Worm (Caenorhabditis elegans) whole organism, L4 larva: ENCODE measurements around the gene M18.3.

Experiments
- R02D3.7 ChIP-seq: fragments of 150-350 bp; sonication (generic microtip); optimal IDR thresholded peaks from 3 replicates; lab custom pipeline; 2014; ENCODE audit warnings: missing biosample characterization, missing genetic modification characterization
- aha-1 ChIP-seq: fragments of 150-350 bp; peaks from one replicate; lab custom pipeline; 2014; ENCODE audit warnings: missing biosample characterization, missing genetic modification characterization
- ceh-44 ChIP-seq: fragments of 200-800 bp; sonication (Bioruptor generic); IDR thresholded peaks from 2 replicates; pipeline ENCODE4 v1.3.6; 2022; ENCODE audit warnings: missing genetic modification reagents, missing genetic modification characterization, missing compliant biosample characterization
- ceh-82 ChIP-seq: sonication (generic microtip); optimal IDR thresholded peaks from 2 replicates; lab custom pipeline; 2017; ENCODE audit warnings: missing biosample characterization, missing genetic modification characterization
- daf-8 ChIP-seq: fragments of 200-800 bp; sonication (Bioruptor generic); IDR thresholded peaks from 2 replicates; pipeline ENCODE4 v1.3.6; 2022; ENCODE audit warnings: missing genetic modification characterization, missing compliant biosample characterization
- hlh-30 ChIP-seq: sonication (generic microtip); optimal IDR thresholded peaks from 2 replicates; lab custom pipeline; 2017; ENCODE audit warnings: antibody characterized with exemption, mild to moderate bottlenecking, missing genetic modification characterization, missing compliant biosample characterization; ENCODE audit not compliant: insufficient read depth
- lin-13 ChIP-seq: fragments of 150-350 bp; optimal IDR thresholded peaks from 2 replicates; lab custom pipeline; 2014; ENCODE audit warnings: missing biosample characterization, missing genetic modification reagents, missing genetic modification characterization
- mdl-1 ChIP-seq, 2 experiments: fragments of 150-350 bp in 1 of 2; sonication (generic microtip) in 1 of 2; optimal IDR thresholded peaks; 2 replicates each; lab custom pipeline; 2014 to 2017; ENCODE audit warnings: missing biosample characterization in 2 of 2, missing genetic modification characterization in 2 of 2
- nhr-237 ChIP-seq: sonication (generic microtip); optimal IDR thresholded peaks from 2 replicates; lab custom pipeline; 2017; ENCODE audit warnings: missing biosample characterization, missing genetic modification characterization
- nhr-25 ChIP-seq: sonication (generic microtip); optimal IDR thresholded peaks from 2 replicates; lab custom pipeline; 2017; ENCODE audit warnings: missing genetic modification characterization, mild to moderate bottlenecking, missing compliant biosample characterization, antibody characterized with exemption, moderate library complexity, borderline replicate concordance; ENCODE audit not compliant: insufficient read depth
- pha-4 ChIP-seq, 2 experiments: fragments of 150-350 bp in 1 of 2; fragments of 200-800 bp in 1 of 2; sonication (Bioruptor generic) in 1 of 2; IDR thresholded peaks in 1 of 2; optimal IDR thresholded peaks in 1 of 2; 2 replicates each; pipeline versions ENCODE4 v1.3.6 to Lab custom; 2014 to 2022; ENCODE audit warnings: missing genetic modification characterization in 2 of 2, missing genetic modification reagents in 2 of 2, missing biosample characterization in 1 of 2, missing compliant biosample characterization in 1 of 2
- unc-130 ChIP-seq: sonication (generic microtip); optimal IDR thresholded peaks from 2 replicates; lab custom pipeline; 2016; ENCODE audit warnings: missing genetic modification reagents, missing genetic modification characterization, missing compliant biosample characterization
- unc-39 ChIP-seq: sonication (generic microtip); optimal IDR thresholded peaks from 2 replicates; lab custom pipeline; 2017; ENCODE audit warnings: missing biosample characterization, missing genetic modification characterization

DNA sequence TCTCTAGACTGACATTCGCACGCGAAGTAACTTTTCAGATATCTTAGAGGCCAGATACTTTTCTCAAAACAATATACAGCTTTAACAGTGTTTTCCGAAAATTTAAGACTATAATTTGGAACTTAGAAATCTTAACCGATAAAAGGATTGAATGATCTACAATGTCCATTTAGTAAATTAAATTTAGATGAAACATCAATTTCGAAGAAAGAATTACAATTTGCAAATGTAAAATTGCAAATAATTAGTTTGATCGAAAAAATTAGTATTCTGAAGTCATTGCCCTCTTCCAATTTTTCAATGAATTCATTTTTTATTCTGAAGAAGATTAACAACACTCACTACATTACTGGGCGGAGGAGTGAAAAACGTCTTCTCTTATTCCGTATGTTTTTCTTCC lies 37.1 kb upstream of the M18.3 start, which contains the start of gene bath-37:
- no peak for TF ChIP-seq unc-130
- no peak for TF ChIP-seq aha-1 (tag; lab: Kevin White, UChicago)
- no peak for TF ChIP-seq hlh-30 (tag; lab: Kevin White, UChicago)
- TF ChIP-seq lin-13 (GFP tag; lab: Kevin White, UChicago), result no peak
- no peak for TF ChIP-seq pha-4 (GFP tag; IDR thresholded peaks at IDR 0.05; lab: Robert Waterston, UW)
- TF ChIP-seq pha-4 (tag; optimal IDR thresholded peaks at IDR 0.05; lab: Kevin White, UChicago), result no peak
- no peak for TF ChIP-seq ceh-44 (GFP tag; lab: Robert Waterston, UW)
- no peak for TF ChIP-seq unc-39 (tag; lab: Kevin White, UChicago)
- TF ChIP-seq daf-8 (GFP tag; lab: Robert Waterston, UW), result no peak
- TF ChIP-seq nhr-237 (tag; lab: Kevin White, UChicago), result no peak
- TF ChIP-seq ceh-82, result no peak
- no peak for TF ChIP-seq mdl-1 (tag; optimal IDR thresholded peaks at IDR 0.05; lab: Kevin White, UChicago)
- no peak for TF ChIP-seq R02D3.7 (tag; lab: Kevin White, UChicago)
- TF ChIP-seq nhr-25 (tag; lab: Kevin White, UChicago), result no peak
